Worm (Caenorhabditis elegans): ENCODE results near the gene cav-2.

ce11 chrV:13556297-13556696 lies 607 bp upstream of the cav-2 start, which contains the start of gene C56A3.6:
- no peak for TF ChIP-seq T22C8.4 (GFP tag; IDR thresholded peaks at IDR 0.05)
- no peak for TF ChIP-seq cog-1 (tag; optimal IDR thresholded peaks at IDR 0.05)
- no peak for TF ChIP-seq ztf-23 (GFP tag; IDR thresholded peaks at IDR 0.05)
- no peak for TF ChIP-seq flt-1 (GFP tag; IDR thresholded peaks at IDR 0.05)

All from whole organism, midembryonic.